Fruit fly (Drosophila melanogaster) whole organism, prepupa: Measurements from ENCODE around the gene CG9784.
A peak's percentile ranks its signal among the peaks of the same experiment; 100 is the strongest.

Source experiments
- Blimp-1 ChIP-seq: fragments of 200-800 bp; sonication (Bioruptor generic); optimal IDR thresholded peaks from 3 replicates; lab custom pipeline; 2017; ENCODE audit warnings: missing biosample characterization, missing genetic modification characterization, mild to moderate bottlenecking, moderate library complexity, missing genetic modification reagents
- CG10669 ChIP-seq: fragments of 200-800 bp; sonication (Bioruptor generic); optimal IDR thresholded peaks from 3 replicates; lab custom pipeline; 2018; ENCODE audit warnings: missing biosample characterization, mild to moderate bottlenecking, missing genetic modification characterization, moderate library complexity
- CG11294 ChIP-seq: fragments of 200-800 bp; sonication (Bioruptor generic); IDR thresholded peaks from 2 replicates; pipeline ENCODE4 v1.3.6; 2022; ENCODE audit warnings: missing biosample characterization, missing genetic modification characterization
- CG11902 ChIP-seq: fragments of 200-800 bp; sonication (Bioruptor generic); optimal IDR thresholded peaks from 3 replicates; lab custom pipeline; 2016; ENCODE audit warnings: missing biosample characterization, missing genetic modification characterization
- CG32006 ChIP-seq: fragments of 200-800 bp; sonication (Bioruptor generic); optimal IDR thresholded peaks from 3 replicates; lab custom pipeline; 2017; ENCODE audit warnings: missing biosample characterization, mild to moderate bottlenecking, missing genetic modification characterization
- CG34406 ChIP-seq: fragments of 200-800 bp; sonication (Bioruptor generic); optimal IDR thresholded peaks from 3 replicates; lab custom pipeline; 2016; ENCODE audit warnings: missing biosample characterization, missing genetic modification characterization
- CG6163 ChIP-seq: fragments of 200-800 bp; sonication (Bioruptor generic); IDR thresholded peaks from 3 replicates; pipeline ENCODE4 v1.3.6; 2022; ENCODE audit warnings: missing biosample characterization, missing genetic modification characterization
- CG6276 ChIP-seq: fragments of 200-800 bp; sonication (Bioruptor generic); optimal IDR thresholded peaks from 2 replicates; lab custom pipeline; 2017; ENCODE audit warnings: missing biosample characterization, mild to moderate bottlenecking, missing genetic modification characterization
- CG6792 ChIP-seq: fragments of 200-800 bp; sonication (Bioruptor generic); optimal IDR thresholded peaks from 3 replicates; lab custom pipeline; 2016; ENCODE audit warnings: missing biosample characterization, missing genetic modification characterization
- CG6808 ChIP-seq: fragments of 200-800 bp; sonication (Bioruptor generic); optimal IDR thresholded peaks from 3 replicates; lab custom pipeline; 2017; ENCODE audit warnings: missing biosample characterization, missing genetic modification characterization, mild to moderate bottlenecking, moderate library complexity, missing genetic modification reagents
- CG7368 ChIP-seq: fragments of 200-800 bp; sonication (Bioruptor generic); optimal IDR thresholded peaks from 3 replicates; lab custom pipeline; 2016; ENCODE audit warnings: missing biosample characterization, missing genetic modification characterization
- CG8632 ChIP-seq: fragments of 200-800 bp; sonication (Bioruptor generic); optimal IDR thresholded peaks from 3 replicates; lab custom pipeline; 2016; ENCODE audit warnings: missing biosample characterization, missing genetic modification characterization
- CG9139 ChIP-seq: fragments of 200-800 bp; sonication (Bioruptor generic); optimal IDR thresholded peaks from 3 replicates; lab custom pipeline; 2017; ENCODE audit warnings: missing biosample characterization, mild to moderate bottlenecking, missing genetic modification characterization
- Eip75B ChIP-seq: fragments of 200-800 bp; sonication (Bioruptor generic); optimal IDR thresholded peaks from 3 replicates; lab custom pipeline; 2016; ENCODE audit warnings: missing biosample characterization, missing genetic modification characterization
- Eip93F ChIP-seq: fragments of 200-800 bp; sonication (Bioruptor generic); optimal IDR thresholded peaks from 2 replicates; lab custom pipeline; 2016; ENCODE audit warnings: missing biosample characterization, mild to moderate bottlenecking, missing genetic modification characterization
- Ets21C ChIP-seq: fragments of 200-800 bp; sonication (Bioruptor generic); optimal IDR thresholded peaks from 3 replicates; lab custom pipeline; 2016; ENCODE audit warnings: missing biosample characterization, missing genetic modification characterization
- Ets96B ChIP-seq: fragments of 200-800 bp; optimal IDR thresholded peaks from 2 replicates; lab custom pipeline; 2019; ENCODE audit warnings: missing biosample characterization, mild to moderate bottlenecking, missing genetic modification characterization, moderate library complexity
- Hr38 ChIP-seq: sonication (Bioruptor generic); optimal IDR thresholded peaks from 2 replicates; lab custom pipeline; 2016; ENCODE audit warnings: missing biosample characterization, missing genetic modification characterization
- Hr4 ChIP-seq: fragments of 200-800 bp; sonication (Bioruptor generic); optimal IDR thresholded peaks from 3 replicates; lab custom pipeline; 2016; ENCODE audit warnings: missing biosample characterization, missing genetic modification characterization
- Lpt ChIP-seq: fragments of 200-800 bp; sonication (Bioruptor generic); optimal IDR thresholded peaks from 3 replicates; lab custom pipeline; 2016; ENCODE audit warnings: missing biosample characterization, missing genetic modification characterization
- Met ChIP-seq: fragments of 200-800 bp; sonication (Bioruptor generic); optimal IDR thresholded peaks from 3 replicates; lab custom pipeline; 2016; ENCODE audit warnings: missing biosample characterization, missing genetic modification characterization
- Smox ChIP-seq: fragments of 200-800 bp; sonication (Bioruptor generic); optimal IDR thresholded peaks from 3 replicates; lab custom pipeline; 2016; ENCODE audit warnings: missing biosample characterization, missing genetic modification characterization
- Sox15 ChIP-seq: fragments of 200-800 bp; sonication (Bioruptor generic); optimal IDR thresholded peaks from 3 replicates; lab custom pipeline; 2016; ENCODE audit warnings: missing biosample characterization, missing genetic modification characterization
- achi ChIP-seq: fragments of 200-800 bp; sonication (Bioruptor generic); optimal IDR thresholded peaks from 3 replicates; lab custom pipeline; 2016; ENCODE audit warnings: missing biosample characterization, missing genetic modification characterization
- acj6 ChIP-seq: fragments of 200-800 bp; sonication (Bioruptor generic); optimal IDR thresholded peaks from 3 replicates; lab custom pipeline; 2016; ENCODE audit warnings: missing biosample characterization, missing genetic modification characterization
- cyc ChIP-seq: fragments of 200-800 bp; sonication (Bioruptor generic); optimal IDR thresholded peaks from 3 replicates; lab custom pipeline; 2016; ENCODE audit warnings: missing biosample characterization, missing genetic modification characterization
- dac ChIP-seq: fragments of 200-800 bp; sonication (Bioruptor generic); optimal IDR thresholded peaks from 2 replicates; lab custom pipeline; 2017; ENCODE audit warnings: missing biosample characterization, mild to moderate bottlenecking, missing genetic modification characterization
- dsx ChIP-seq: fragments of 200-800 bp; optimal IDR thresholded peaks from 3 replicates; lab custom pipeline; 2019; ENCODE audit warnings: missing biosample characterization, mild to moderate bottlenecking, missing genetic modification characterization, moderate library complexity; ENCODE audit not compliant: poor library complexity, severe bottlenecking
- eg ChIP-seq: fragments of 200-800 bp; sonication (Bioruptor generic); IDR thresholded peaks from 3 replicates; pipeline ENCODE4 v1.3.6; 2022; ENCODE audit warnings: missing biosample characterization, missing genetic modification characterization
- esn ChIP-seq: fragments of 200-800 bp; sonication (Bioruptor generic); optimal IDR thresholded peaks from 2 replicates; lab custom pipeline; 2016; ENCODE audit warnings: missing biosample characterization, mild to moderate bottlenecking, missing genetic modification characterization, moderate library complexity
- fd59A ChIP-seq: fragments of 200-800 bp; sonication (Bioruptor generic); optimal IDR thresholded peaks from 2 replicates; lab custom pipeline; 2017; ENCODE audit warnings: missing biosample characterization, mild to moderate bottlenecking, missing genetic modification characterization, missing genetic modification reagents
- fkh ChIP-seq: fragments of 200-800 bp; sonication (Bioruptor generic); optimal IDR thresholded peaks from 3 replicates; lab custom pipeline; 2017; ENCODE audit warnings: missing biosample characterization, mild to moderate bottlenecking, missing genetic modification characterization, moderate library complexity
- lz ChIP-seq: fragments of 200-800 bp; sonication (Bioruptor generic); optimal IDR thresholded peaks from 3 replicates; lab custom pipeline; 2016; ENCODE audit warnings: missing biosample characterization, missing genetic modification characterization
- net ChIP-seq: fragments of 200-800 bp; sonication (Bioruptor generic); optimal IDR thresholded peaks from 3 replicates; lab custom pipeline; 2016; ENCODE audit warnings: missing biosample characterization, missing genetic modification characterization
- salr ChIP-seq, 2 experiments: fragments of 200-800 bp; sonication (Bioruptor generic); optimal IDR thresholded peaks; 3 replicates each; lab custom pipeline; 2016 to 2018; ENCODE audit warnings: missing biosample characterization in 2 of 2, missing genetic modification characterization in 2 of 2, mild to moderate bottlenecking in 1 of 2
- spab ChIP-seq: fragments of 200-800 bp; sonication (Bioruptor generic); optimal IDR thresholded peaks from 2 replicates; lab custom pipeline; 2017; ENCODE audit warnings: missing biosample characterization, mild to moderate bottlenecking, missing genetic modification characterization, missing genetic modification reagents
- ss ChIP-seq, 2 experiments: fragments of 200-800 bp; sonication (Bioruptor generic); optimal IDR thresholded peaks; 2 replicates in 1 of 2; 3 replicates in 1 of 2; lab custom pipeline; 2017 to 2018; ENCODE audit warnings: mild to moderate bottlenecking in 2 of 2, missing biosample characterization in 2 of 2, missing genetic modification characterization in 2 of 2, moderate library complexity in 1 of 2
- topi ChIP-seq: fragments of 200-800 bp; sonication (Bioruptor generic); optimal IDR thresholded peaks from 3 replicates; lab custom pipeline; 2016; ENCODE audit warnings: missing biosample characterization, missing genetic modification characterization
- vri ChIP-seq: fragments of 200-800 bp; sonication (Bioruptor generic); optimal IDR thresholded peaks from 3 replicates; lab custom pipeline; 2016; ENCODE audit warnings: missing biosample characterization, mild to moderate bottlenecking, missing genetic modification characterization

Gene CG9784

dm6 chrX:16637594-16638485, 38.8 kb upstream of the CG9784 start, which contains the start of gene RpS19a (continued):
- TF ChIP-seq topi (GFP tag; lab: Kevin White, UChicago): peak; percentile 69
- TF ChIP-seq spab (GFP tag; lab: Kevin White, UChicago): peak; percentile 41
- TF ChIP-seq dsx: peak; percentile 48
- peak; percentile 52 for TF ChIP-seq Eip75B (GFP tag; lab: Kevin White, UChicago)
- peak; percentile 56 for TF ChIP-seq CG8632 (GFP tag; lab: Kevin White, UChicago)
- TF ChIP-seq Ets21C (GFP tag; lab: Kevin White, UChicago): peak; percentile 3
- no peak for TF ChIP-seq Hr38
- TF ChIP-seq CG34406 (GFP tag; lab: Kevin White, UChicago): peak; percentile 67
- TF ChIP-seq CG11902 (GFP tag; lab: Kevin White, UChicago): no peak
- peak; percentile 32 for TF ChIP-seq CG32006 (GFP tag; lab: Kevin White, UChicago)
- peak; percentile 71 for TF ChIP-seq lz
- TF ChIP-seq cyc (GFP tag; lab: Kevin White, UChicago): peak; percentile 50
- no peak for TF ChIP-seq CG11294
- TF ChIP-seq CG9139 (GFP tag; lab: Kevin White, UChicago): peak; percentile 82
- peak; percentile 73 for TF ChIP-seq net (GFP tag; lab: Kevin White, UChicago)
- peak; percentile 82 to 85 for TF ChIP-seq ss (GFP tag; optimal IDR thresholded peaks at IDR 0.05; lab: Kevin White, UChicago)
- peak; percentile 61 for TF ChIP-seq Smox
- peak; percentile 74 for TF ChIP-seq CG10669 (GFP tag; lab: Kevin White, UChicago)
- no peak for TF ChIP-seq Eip93F (GFP tag; lab: Kevin White, UChicago)

dm6 chrX:16637106-16637590, 38.1 kb upstream of the CG9784 start, which contains the start of gene Rok:
Gene Rok (minus strand): TSS chrX:16637414.
- no peak for TF ChIP-seq vri
- peak; percentile 8 for TF ChIP-seq CG6808 (GFP tag; lab: Kevin White, UChicago)
- TF ChIP-seq Sox15: no peak
- TF ChIP-seq fd59A (GFP tag; lab: Kevin White, UChicago): no peak
- 0 out of 3 replicates have a peak, but pooled peaks have one; percentile 31 for TF ChIP-seq CG6163 (GFP tag; lab: Robert Waterston, UW)
- TF ChIP-seq salr (GFP tag; optimal IDR thresholded peaks at IDR 0.05; lab: Kevin White, UChicago): no peak
- peak; percentile 51 for TF ChIP-seq fkh (GFP tag; lab: Kevin White, UChicago)
- no peak for TF ChIP-seq Blimp-1 (GFP tag; lab: Kevin White, UChicago)
- TF ChIP-seq, all 60 proteins: peak for 3

- TF ChIP-seq CG6276 (GFP tag; lab: Kevin White, UChicago) (peak; percentile 65), fkh (GFP tag; lab: Kevin White, UChicago) (peak; percentile 58), CG11294 (peak; percentile 15; the same call in 1 of the 2 replicates), salr (GFP tag; optimal IDR thresholded peaks at IDR 0.05; lab: Kevin White, UChicago) (peak in 1 of 2 experiments; percentile 3), CG6808 (GFP tag; lab: Kevin White, UChicago) (peak; percentile 70), fd59A (GFP tag; lab: Kevin White, UChicago) (peak; percentile 17), dac (GFP tag; lab: Kevin White, UChicago) (peak; percentile 48), CG34406 (GFP tag; lab: Kevin White, UChicago) (no peak), Ets96B (peak; percentile 19), Met (GFP tag; lab: Kevin White, UChicago) (no peak), CG7368 (GFP tag; lab: Kevin White, UChicago) (no peak), Lpt (GFP tag; lab: Kevin White, UChicago) (no peak), CG8632 (GFP tag; lab: Kevin White, UChicago) (no peak), CG9139 (GFP tag; lab: Kevin White, UChicago) (no peak), Blimp-1 (GFP tag; lab: Kevin White, UChicago) (no peak), achi (GFP tag; lab: Kevin White, UChicago) (no peak), acj6 (GFP tag; lab: Kevin White, UChicago) (no peak), esn (no peak), cyc (GFP tag; lab: Kevin White, UChicago) (no peak), Sox15 (no peak), spab (GFP tag; lab: Kevin White, UChicago) (peak; percentile 12), dsx (no peak), vri (no peak), lz (no peak), CG6792 (GFP tag; lab: Kevin White, UChicago) (no peak), topi (GFP tag; lab: Kevin White, UChicago) (no peak), net (GFP tag; lab: Kevin White, UChicago) (peak; percentile 22), Hr4 (GFP tag; lab: Kevin White, UChicago) (no peak), CG32006 (GFP tag; lab: Kevin White, UChicago) (peak; percentile 63), eg (GFP tag; lab: Robert Waterston, UW) (peak; percentile 25; the same call in 2 of the 3 replicates), Hr38 (no peak)
Measured at dm6 chrX:16633181-16633957, 34.4 kb upstream of the CG9784 start.
